Worm (Caenorhabditis elegans): ENCODE measurements around the gene gst-14.

- TF ChIP-seq sox-2 (GFP tag; IDR thresholded peaks at IDR 0.05) (no peak), elt-2 (tag; optimal IDR thresholded peaks at IDR 0.05) (no peak), ceh-45 (GFP tag; IDR thresholded peaks at IDR 0.05) (no peak), fkh-6 (tag; optimal IDR thresholded peaks at IDR 0.05) (no peak), C08G9.2 (tag; optimal IDR thresholded peaks at IDR 0.05) (no peak)
Measured at ce11 chrII:13574395-13574794, 41.5 kb downstream of the gst-14 start.
